Worm (Caenorhabditis elegans) whole organism, mixed stage, embryonic: ENCODE measurements around the gene srh-75.

ENCODE experiments used
- nhr-28 ChIP-seq: fragments of 150-350 bp; optimal IDR thresholded peaks from 2 replicates; lab custom pipeline; 2014; ENCODE audit warnings: missing biosample characterization, missing genetic modification characterization
- nhr-76 ChIP-seq: sonication (generic microtip); optimal IDR thresholded peaks from 2 replicates; lab custom pipeline; 2017; ENCODE audit warnings: missing biosample characterization, missing genetic modification characterization
- pha-4 ChIP-seq: fragments of 150-350 bp; optimal IDR thresholded peaks from 2 replicates; lab custom pipeline; 2018; ENCODE audit warnings: missing biosample characterization, missing genetic modification reagents, missing genetic modification characterization
- snpc-4 ChIP-seq: fragments of 150-350 bp; optimal IDR thresholded peaks from 2 replicates; lab custom pipeline; 2014; ENCODE audit warnings: missing biosample characterization, missing genetic modification characterization
- zip-8 ChIP-seq: fragments of 150-350 bp; optimal IDR thresholded peaks from 2 replicates; lab custom pipeline; 2014; ENCODE audit warnings: missing biosample characterization, missing genetic modification characterization

ce11 chrV:11022817-11023216 lies 34.1 kb downstream of the srh-75 start, which contains the start of the genes C13G3.12 and hot-6:
- TF ChIP-seq snpc-4 (tag; lab: Kevin White, UChicago) = no peak
- no peak for TF ChIP-seq nhr-76
- no peak for TF ChIP-seq nhr-28 (tag; lab: Kevin White, UChicago)
- no peak for TF ChIP-seq zip-8
- no peak for TF ChIP-seq pha-4 (tag; lab: Kevin White, UChicago)
